Fruit fly (Drosophila melanogaster): ENCODE measurements around the gene atk.

Gene atk

DNA sequence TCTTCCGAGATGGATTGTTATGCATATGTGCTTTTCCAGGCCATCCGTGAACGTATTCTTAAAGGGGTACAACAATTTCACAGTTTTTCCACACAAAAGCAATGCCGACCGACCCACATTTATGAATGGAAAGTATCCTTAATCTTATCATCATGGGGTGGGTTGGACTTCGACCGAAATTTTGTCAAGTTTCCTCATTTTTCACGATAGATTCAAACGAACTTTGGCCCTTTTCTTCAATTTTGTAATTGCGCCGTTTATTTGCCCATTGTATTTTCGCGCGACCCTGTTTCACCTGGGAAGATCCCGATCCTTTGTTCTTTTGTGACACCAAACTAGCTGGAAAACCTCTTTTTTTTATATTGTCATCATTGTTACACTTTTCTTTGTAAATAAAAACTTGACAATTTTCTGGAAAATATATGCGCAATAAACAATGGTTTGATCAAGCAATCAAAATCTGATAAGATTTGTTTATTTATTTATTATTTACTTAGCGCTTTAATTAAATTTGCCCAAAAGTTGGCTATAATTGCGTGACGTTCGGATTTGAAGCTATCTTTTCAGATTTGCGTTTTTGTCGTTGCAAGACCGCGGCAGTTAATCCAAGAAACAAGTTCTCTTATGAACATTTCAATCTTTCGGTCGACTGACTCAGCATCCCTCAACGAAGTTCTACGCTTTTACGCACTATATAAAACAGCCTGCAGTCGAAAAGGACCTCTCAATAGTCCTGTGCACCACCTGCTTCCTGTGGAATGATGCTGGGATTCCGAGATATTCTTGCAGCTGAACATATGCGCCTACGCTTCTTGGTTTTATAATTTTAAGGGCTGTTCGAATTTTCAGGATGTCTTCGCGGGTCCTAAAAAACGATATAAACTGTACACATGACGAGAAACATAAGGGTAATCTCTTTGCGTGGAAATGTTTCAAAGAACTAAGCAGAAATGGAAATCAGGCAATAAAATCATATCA is 58.4 kb downstream of the atk start (continued):
- TF ChIP-seq zen2 (GFP tag; IDR thresholded peaks at IDR 0.05; ENCODE audit: partially characterized antibody), result no peak
- TF ChIP-seq C15 (GFP tag; IDR thresholded peaks at IDR 0.05), result no peak
- TF ChIP-seq nerfin-1 (tag; optimal IDR thresholded peaks at IDR 0.05), result no peak
- no peak for TF ChIP-seq hkb (optimal IDR thresholded peaks at IDR 0.05)
- TF ChIP-seq hkb (GFP tag; IDR thresholded peaks at IDR 0.05), result peak; percentile 38; the same call in 1 of the 2 replicates
- peak; percentile 31 for TF ChIP-seq scrt (GFP tag; optimal IDR thresholded peaks at IDR 0.05)
- no peak for TF ChIP-seq slou (GFP tag; optimal IDR thresholded peaks at IDR 0.05)
- TF ChIP-seq bigmax (GFP tag; optimal IDR thresholded peaks at IDR 0.05), result no peak
- TF ChIP-seq exex (tag; optimal IDR thresholded peaks at IDR 0.05), result peak; percentile 28
- TF ChIP-seq ttk (GFP tag; IDR thresholded peaks at IDR 0.05), result no peak
- TF ChIP-seq CG11093 (GFP tag; IDR thresholded peaks at IDR 0.05), result no peak
- TF ChIP-seq Dbx (GFP tag; IDR thresholded peaks at IDR 0.05), result no peak
- no peak for TF ChIP-seq pzg (GFP tag; optimal IDR thresholded peaks at IDR 0.05)
- TF ChIP-seq fru (optimal IDR thresholded peaks at IDR 0.05), result no peak
- no peak for TF ChIP-seq CG2120 (GFP tag; optimal IDR thresholded peaks at IDR 0.05)
- no peak for TF ChIP-seq chn (GFP tag; optimal IDR thresholded peaks at IDR 0.05)
- peak; percentile 37 for TF ChIP-seq CG12219 (GFP tag; optimal IDR thresholded peaks at IDR 0.05)
- TF ChIP-seq dan (GFP tag; IDR thresholded peaks at IDR 0.05), result no peak
- TF ChIP-seq CG8290 (GFP tag; optimal IDR thresholded peaks at IDR 0.05), result no peak
- TF ChIP-seq CG8290 (tag; optimal IDR thresholded peaks at IDR 0.05), result peak in 1 of 2 experiments; percentile 34
- TF ChIP-seq gro (GFP tag; optimal IDR thresholded peaks at IDR 0.05), result no peak
- no peak for TF ChIP-seq CG11456 (GFP tag; IDR thresholded peaks at IDR 0.05)
- peak; percentile 66 for TF ChIP-seq sens (GFP tag)
- TF ChIP-seq oc (tag; optimal IDR thresholded peaks at IDR 0.05), result no peak
- TF ChIP-seq CG32532 (GFP tag; IDR thresholded peaks at IDR 0.05), result no peak
- TF ChIP-seq Sry-β (GFP tag; optimal IDR thresholded peaks at IDR 0.05), result no peak
- no peak for TF ChIP-seq sr (GFP tag; IDR thresholded peaks at IDR 0.05)
- TF ChIP-seq CG7745 (tag; optimal IDR thresholded peaks at IDR 0.05), result peak; percentile 88
- no peak for TF ChIP-seq Dp (GFP tag; optimal IDR thresholded peaks at IDR 0.05)
- TF ChIP-seq sens-2 (GFP tag; IDR thresholded peaks at IDR 0.05), result no peak
- TF ChIP-seq Gug (GFP tag; IDR thresholded peaks at IDR 0.05), result no peak
- peak; percentile 11 for TF ChIP-seq CG15696 (tag; optimal IDR thresholded peaks at IDR 0.05)
- TF ChIP-seq CG31441 (GFP tag; IDR thresholded peaks at IDR 0.05), result no peak
- no peak for TF ChIP-seq hbn (GFP tag; IDR thresholded peaks at IDR 0.05; ENCODE audit: partially characterized antibody)
- no peak for TF ChIP-seq kay (GFP tag; optimal IDR thresholded peaks at IDR 0.05)
- no peak for TF ChIP-seq hb (GFP tag; IDR thresholded peaks at IDR 0.05; ENCODE audit: partially characterized antibody)
- TF ChIP-seq Chrac-16 (GFP tag; optimal IDR thresholded peaks at IDR 0.05), result no peak
- no peak for TF ChIP-seq ssp (GFP tag; IDR thresholded peaks at IDR 0.05)
- no peak for TF ChIP-seq CG11247 (GFP tag; IDR thresholded peaks at IDR 0.05)
- no peak for TF ChIP-seq CG4404 (GFP tag; IDR thresholded peaks at IDR 0.05)
- TF ChIP-seq CG5245 (GFP tag; optimal IDR thresholded peaks at IDR 0.05), result no peak
- no peak for TF ChIP-seq Opbp (GFP tag; IDR thresholded peaks at IDR 0.05; ENCODE audit: partially characterized antibody)
- no peak for TF ChIP-seq Bgb (GFP tag; IDR thresholded peaks at IDR 0.05; ENCODE audit: partially characterized antibody)
- TF ChIP-seq Nf-YA (GFP tag; IDR thresholded peaks at IDR 0.05), result no peak
- no peak for TF ChIP-seq sim (GFP tag; IDR thresholded peaks at IDR 0.05)
- TF ChIP-seq Nf-YC (tag; optimal IDR thresholded peaks at IDR 0.05), result peak; percentile 21
- TF ChIP-seq gfzf (GFP tag; optimal IDR thresholded peaks at IDR 0.05), result no peak
- TF ChIP-seq tx (GFP tag; optimal IDR thresholded peaks at IDR 0.05), result no peak
- no peak for TF ChIP-seq CG10366 (GFP tag; IDR thresholded peaks at IDR 0.05)
- no peak for TF ChIP-seq CG11696 (GFP tag; IDR thresholded peaks at IDR 0.05)
- no peak for TF ChIP-seq abd-A (tag; optimal IDR thresholded peaks at IDR 0.05)
